Fruit fly (Drosophila melanogaster) whole organism, embryonic: ENCODE data around the gene wb.

ENCODE experiments used
- CG3163 ChIP-seq: fragments of 200-800 bp; sonication (Bioruptor generic); optimal IDR thresholded peaks from 3 replicates; lab custom pipeline; 2016; ENCODE audit warnings: missing biosample characterization, missing genetic modification characterization
- CG4730 ChIP-seq: fragments of 200-800 bp; sonication (Bioruptor generic); IDR thresholded peaks from 2 replicates; pipeline ENCODE4 v1.3.6; 2022; ENCODE audit warnings: missing biosample characterization, missing genetic modification characterization
- CG6683 ChIP-seq: fragments of 200-800 bp; sonication (Bioruptor generic); optimal IDR thresholded peaks from 2 replicates; lab custom pipeline; 2017; ENCODE audit warnings: missing biosample characterization, mild to moderate bottlenecking, missing genetic modification characterization, missing genetic modification reagents
- Nf-YA ChIP-seq: fragments of 200-800 bp; sonication (Bioruptor generic); IDR thresholded peaks from 2 replicates; pipeline ENCODE4 v1.3.6; 2022; ENCODE audit warnings: missing biosample characterization, missing genetic modification characterization
- Rx ChIP-seq: fragments of 200-800 bp; sonication (Bioruptor generic); IDR thresholded peaks from 2 replicates; pipeline ENCODE4 v1.3.6; 2022; ENCODE audit warnings: missing biosample characterization, missing genetic modification characterization
- gro ChIP-seq: fragments of 200-800 bp; sonication (Bioruptor generic); optimal IDR thresholded peaks from 2 replicates; lab custom pipeline; 2016; ENCODE audit warnings: missing biosample characterization, missing genetic modification characterization
- jigr1 ChIP-seq: fragments of 200-800 bp; sonication (Bioruptor generic); IDR thresholded peaks from 3 replicates; pipeline ENCODE4 v1.3.6; 2022; ENCODE audit warnings: missing biosample characterization, missing genetic modification characterization
- zen ChIP-seq: fragments of 200-800 bp; sonication (Bioruptor generic); optimal IDR thresholded peaks from 3 replicates; lab custom pipeline; 2018; ENCODE audit warnings: missing biosample characterization, mild to moderate bottlenecking, missing genetic modification characterization, moderate library complexity

- TF ChIP-seq CG6683 (GFP tag; lab: Kevin White, UChicago): no peak
- TF ChIP-seq CG3163 (GFP tag; lab: Kevin White, UChicago): no peak
- no peak for TF ChIP-seq zen
- TF ChIP-seq Nf-YA (GFP tag; lab: Robert Waterston, UW): no peak
- TF ChIP-seq Rx (GFP tag; lab: Robert Waterston, UW): no peak
- no peak for TF ChIP-seq gro
- TF ChIP-seq CG4730 (GFP tag; lab: Robert Waterston, UW): no peak
- TF ChIP-seq jigr1: no peak
These were observed 30.1 kb upstream of the wb start for dm6 chr2L:14232709-14233108.
